Fruit fly (Drosophila melanogaster): ENCODE data around the gene CG5895.

CG5895 gene

dm6 chr3L:16042080-16042344 lies 6.7 kb downstream of the CG5895 start:
- TF ChIP-seq kay (GFP tag; ENCODE audit: borderline replicate concordance) (peak; percentile 84), CG1620 (GFP tag; optimal IDR thresholded peaks at IDR 0.05) (no peak), cnc (optimal IDR thresholded peaks at IDR 0.05) (no peak), cic (GFP tag; optimal IDR thresholded peaks at IDR 0.05) (no peak), CG12768 (GFP tag; optimal IDR thresholded peaks at IDR 0.05) (no peak), Hr96 (GFP tag; optimal IDR thresholded peaks at IDR 0.05) (no peak), CG5204 (GFP tag; optimal IDR thresholded peaks at IDR 0.05) (no peak), toe (GFP tag; optimal IDR thresholded peaks at IDR 0.05) (no peak), Crg-1 (GFP tag; optimal IDR thresholded peaks at IDR 0.05) (no peak)

dm6 chr3L:16042640-16043039 lies 7.4 kb downstream of the CG5895 start:
- TF ChIP-seq CG7045 (GFP tag; optimal IDR thresholded peaks at IDR 0.05): no peak
- TF ChIP-seq CG14711 (tag; optimal IDR thresholded peaks at IDR 0.05): no peak
- TF ChIP-seq CG33017 (tag; optimal IDR thresholded peaks at IDR 0.05): no peak
- TF ChIP-seq Clk (GFP tag; optimal IDR thresholded peaks at IDR 0.05): no peak
- no peak for TF ChIP-seq tj (GFP tag; optimal IDR thresholded peaks at IDR 0.05)
- TF ChIP-seq Hr96 (GFP tag; optimal IDR thresholded peaks at IDR 0.05): no peak
- no peak for TF ChIP-seq CG1620 (GFP tag; optimal IDR thresholded peaks at IDR 0.05)
- TF ChIP-seq ovo (GFP tag; optimal IDR thresholded peaks at IDR 0.05): no peak
- TF ChIP-seq CG12768 (GFP tag; optimal IDR thresholded peaks at IDR 0.05): no peak

dm6 chr3L:16043045-16043781 lies 7.9 kb downstream of the CG5895 start:
- TF ChIP-seq Hr96 (GFP tag; optimal IDR thresholded peaks at IDR 0.05): no peak
- TF ChIP-seq CG14711 (tag; optimal IDR thresholded peaks at IDR 0.05): peak; percentile 42
- peak; percentile 16 for TF ChIP-seq CG7101 (tag; optimal IDR thresholded peaks at IDR 0.05)
- no peak for TF ChIP-seq CG7045 (GFP tag; optimal IDR thresholded peaks at IDR 0.05)
- no peak for TF ChIP-seq toe (GFP tag; optimal IDR thresholded peaks at IDR 0.05)
- no peak for TF ChIP-seq CG33017 (tag; optimal IDR thresholded peaks at IDR 0.05)
- peak; percentile 17 for TF ChIP-seq tj (GFP tag; optimal IDR thresholded peaks at IDR 0.05)
- TF ChIP-seq kay (GFP tag; ENCODE audit: borderline replicate concordance): no peak
- no peak for TF ChIP-seq CG5204 (GFP tag; optimal IDR thresholded peaks at IDR 0.05)
- peak; percentile 11 for TF ChIP-seq bab1 (GFP tag; optimal IDR thresholded peaks at IDR 0.05)

dm6 chr3L:16043782-16044352 lies 8.6 kb downstream of the CG5895 start:
- TF ChIP-seq CG33017 (tag; optimal IDR thresholded peaks at IDR 0.05) (no peak), cic (GFP tag; optimal IDR thresholded peaks at IDR 0.05) (no peak), CG11617 (GFP tag; optimal IDR thresholded peaks at IDR 0.05) (no peak), CG12768 (GFP tag; optimal IDR thresholded peaks at IDR 0.05) (no peak), tj (GFP tag; optimal IDR thresholded peaks at IDR 0.05) (no peak), Crg-1 (GFP tag; optimal IDR thresholded peaks at IDR 0.05) (no peak), kay (GFP tag; ENCODE audit: borderline replicate concordance) (no peak), CG1620 (GFP tag; optimal IDR thresholded peaks at IDR 0.05) (no peak), CG14711 (tag; optimal IDR thresholded peaks at IDR 0.05) (no peak), CG7045 (GFP tag; optimal IDR thresholded peaks at IDR 0.05) (no peak), pad (GFP tag; optimal IDR thresholded peaks at IDR 0.05) (no peak), bab1 (GFP tag; optimal IDR thresholded peaks at IDR 0.05) (no peak), CG5204 (GFP tag; optimal IDR thresholded peaks at IDR 0.05) (no peak)

dm6 chr3L:16045083-16045830 lies 10.0 kb downstream of the CG5895 start:
- TF ChIP-seq cic (GFP tag; optimal IDR thresholded peaks at IDR 0.05) (no peak), CG33017 (tag; optimal IDR thresholded peaks at IDR 0.05) (no peak), cnc (optimal IDR thresholded peaks at IDR 0.05) (peak in 1 of 2 experiments; percentile 15), kay (GFP tag; ENCODE audit: borderline replicate concordance) (peak; percentile 96), tj (GFP tag; optimal IDR thresholded peaks at IDR 0.05) (peak; percentile 80)

- TF ChIP-seq bab1 (GFP tag; optimal IDR thresholded peaks at IDR 0.05): peak; percentile 98
- TF ChIP-seq tj (GFP tag; optimal IDR thresholded peaks at IDR 0.05): peak; percentile 58
- no peak for TF ChIP-seq cic (GFP tag; optimal IDR thresholded peaks at IDR 0.05)
- TF ChIP-seq CG7045 (GFP tag; optimal IDR thresholded peaks at IDR 0.05): peak; percentile 89
- TF ChIP-seq ovo (GFP tag; optimal IDR thresholded peaks at IDR 0.05): peak; percentile 54
- peak; percentile 91 for TF ChIP-seq kay (GFP tag; ENCODE audit: borderline replicate concordance)
- TF ChIP-seq CG12768 (GFP tag; optimal IDR thresholded peaks at IDR 0.05): peak; percentile 89
- TF ChIP-seq CG1620 (GFP tag; optimal IDR thresholded peaks at IDR 0.05): peak; percentile 67
- peak; percentile 89 for TF ChIP-seq CG11617 (GFP tag; optimal IDR thresholded peaks at IDR 0.05)
- TF ChIP-seq Mnt (GFP tag; optimal IDR thresholded peaks at IDR 0.05): peak; percentile 75
- no peak for TF ChIP-seq cnc (optimal IDR thresholded peaks at IDR 0.05)
- TF ChIP-seq Hr96 (GFP tag; optimal IDR thresholded peaks at IDR 0.05): peak; percentile 66
- peak; percentile 97 for TF ChIP-seq CG33017 (tag; optimal IDR thresholded peaks at IDR 0.05)
- peak; percentile 98 for TF ChIP-seq CG14711 (tag; optimal IDR thresholded peaks at IDR 0.05)
- TF ChIP-seq CG7101 (tag; optimal IDR thresholded peaks at IDR 0.05): peak; percentile 96
- peak; percentile 77 for TF ChIP-seq pad (GFP tag; optimal IDR thresholded peaks at IDR 0.05)
- peak; percentile 81 for TF ChIP-seq Clk (GFP tag; optimal IDR thresholded peaks at IDR 0.05)
- peak; percentile 42 for TF ChIP-seq toe (GFP tag; optimal IDR thresholded peaks at IDR 0.05)
- TF ChIP-seq CG5204 (GFP tag; optimal IDR thresholded peaks at IDR 0.05): peak; percentile 88
- TF ChIP-seq Crg-1 (GFP tag; optimal IDR thresholded peaks at IDR 0.05): peak; percentile 30
Observed at dm6 chr3L:16045831-16046336, 10.6 kb downstream of the CG5895 start.
